Worm (Caenorhabditis elegans) whole organism, L2 larva: ENCODE data around the gene nhr-94.
"Not testable (repeated sequence)": the region's sequence is repeated elsewhere in the genome, so short reads cannot be mapped to it uniquely, and the experiment has no call there.

Source experiments
- C34F6.9 ChIP-seq: fragments of 150-350 bp; optimal IDR thresholded peaks from 2 replicates; lab custom pipeline; 2014; ENCODE audit warnings: missing biosample characterization, missing genetic modification characterization
- R02D3.7 ChIP-seq: fragments of 150-350 bp; optimal IDR thresholded peaks from 2 replicates; lab custom pipeline; 2014; ENCODE audit warnings: missing biosample characterization, missing genetic modification characterization
- Y55F3AM.14 ChIP-seq: fragments of 200-800 bp; sonication (Bioruptor generic); optimal IDR thresholded peaks from 2 replicates; lab custom pipeline; 2018; ENCODE audit warnings: mild to moderate bottlenecking, missing genetic modification characterization, missing compliant biosample characterization
- ZK546.5 ChIP-seq: sonication (generic microtip); optimal IDR thresholded peaks from 2 replicates; lab custom pipeline; 2017; ENCODE audit warnings: missing biosample characterization, missing genetic modification characterization
- alr-1 ChIP-seq: fragments of 150-350 bp; optimal IDR thresholded peaks from 2 replicates; lab custom pipeline; 2014; ENCODE audit warnings: missing biosample characterization, missing genetic modification characterization
- aly-2 ChIP-seq: fragments of 150-350 bp; optimal IDR thresholded peaks from 2 replicates; lab custom pipeline; 2014; ENCODE audit warnings: missing biosample characterization, missing genetic modification characterization
- ama-1 ChIP-seq: fragments of 150-350 bp; optimal IDR thresholded peaks from 2 replicates; lab custom pipeline; 2018; ENCODE audit warnings: inconsistent platforms
- ceh-82 ChIP-seq: fragments of 150-350 bp; optimal IDR thresholded peaks from 2 replicates; lab custom pipeline; 2014; ENCODE audit warnings: missing biosample characterization, missing genetic modification characterization
- dmd-4 ChIP-seq: sonication (generic microtip); optimal IDR thresholded peaks from 2 replicates; lab custom pipeline; 2017; ENCODE audit warnings: missing biosample characterization, missing genetic modification characterization
- egl-27 ChIP-seq: sonication (generic microtip); optimal IDR thresholded peaks from 3 replicates; lab custom pipeline; 2017; ENCODE audit warnings: missing biosample characterization, missing genetic modification reagents, missing genetic modification characterization
- elt-1 ChIP-seq: fragments of 150-350 bp; optimal IDR thresholded peaks from 2 replicates; lab custom pipeline; 2014; ENCODE audit warnings: missing biosample characterization, missing genetic modification characterization
- elt-3 ChIP-seq: sonication (generic microtip); optimal IDR thresholded peaks from 2 replicates; lab custom pipeline; 2017; ENCODE audit warnings: missing biosample characterization, missing genetic modification characterization
- fos-1 ChIP-seq: fragments of 150-350 bp; optimal IDR thresholded peaks from 2 replicates; lab custom pipeline; 2014; ENCODE audit warnings: missing biosample characterization, missing genetic modification characterization
- gmeb-1 ChIP-seq: fragments of 150-350 bp; optimal IDR thresholded peaks from 2 replicates; lab custom pipeline; 2014; ENCODE audit warnings: missing biosample characterization, missing genetic modification characterization
- lin-11 ChIP-seq: fragments of 150-350 bp; sonication (generic microtip); optimal IDR thresholded peaks from 2 replicates; lab custom pipeline; 2014; ENCODE audit warnings: missing biosample characterization, missing genetic modification characterization, inconsistent platforms, mixed read lengths
- lin-13 ChIP-seq: fragments of 150-350 bp; optimal IDR thresholded peaks from 2 replicates; lab custom pipeline; 2014; ENCODE audit warnings: missing biosample characterization, missing genetic modification reagents, missing genetic modification characterization
- lin-39 ChIP-seq: fragments of 150-350 bp; optimal IDR thresholded peaks from 2 replicates; lab custom pipeline; 2014; ENCODE audit warnings: missing biosample characterization, missing genetic modification reagents, missing genetic modification characterization
- mab-5 ChIP-seq: fragments of 150-350 bp; optimal IDR thresholded peaks from 2 replicates; lab custom pipeline; 2014; ENCODE audit warnings: missing biosample characterization, missing genetic modification characterization
- mbf-1 ChIP-seq: sonication (generic microtip); optimal IDR thresholded peaks from 2 replicates; lab custom pipeline; 2017; ENCODE audit warnings: missing biosample characterization, missing genetic modification characterization
- nhr-10 ChIP-seq: sonication (generic microtip); optimal IDR thresholded peaks from 2 replicates; lab custom pipeline; 2017; ENCODE audit warnings: missing biosample characterization, missing genetic modification characterization
- nhr-11 ChIP-seq: fragments of 150-350 bp; optimal IDR thresholded peaks from 2 replicates; lab custom pipeline; 2014; ENCODE audit warnings: missing biosample characterization, missing genetic modification characterization
- nhr-12 ChIP-seq: fragments of 150-350 bp; optimal IDR thresholded peaks from 2 replicates; lab custom pipeline; 2014; ENCODE audit warnings: missing biosample characterization, missing genetic modification characterization
- nhr-129 ChIP-seq: fragments of 150-350 bp; optimal IDR thresholded peaks from 2 replicates; lab custom pipeline; 2014; ENCODE audit warnings: missing biosample characterization, missing genetic modification characterization
- nhr-21 ChIP-seq: fragments of 150-350 bp; optimal IDR thresholded peaks from 2 replicates; lab custom pipeline; 2014; ENCODE audit warnings: missing biosample characterization, missing genetic modification characterization
- nhr-237 ChIP-seq: fragments of 150-350 bp; optimal IDR thresholded peaks from 2 replicates; lab custom pipeline; 2014; ENCODE audit warnings: missing biosample characterization, missing genetic modification characterization
- nhr-25 ChIP-seq: fragments of 150-350 bp; sonication (generic microtip); optimal IDR thresholded peaks from 3 replicates; lab custom pipeline; 2014; ENCODE audit warnings: missing biosample characterization, missing genetic modification characterization
- nhr-6 ChIP-seq: fragments of 150-350 bp; optimal IDR thresholded peaks from 2 replicates; lab custom pipeline; 2014; ENCODE audit warnings: missing biosample characterization, missing genetic modification characterization
- nhr-77 ChIP-seq: fragments of 150-350 bp; optimal IDR thresholded peaks from 2 replicates; lab custom pipeline; 2014; ENCODE audit warnings: missing biosample characterization, missing genetic modification characterization
- peb-1 ChIP-seq: fragments of 150-350 bp; optimal IDR thresholded peaks from 2 replicates; lab custom pipeline; 2014; ENCODE audit warnings: missing biosample characterization, missing genetic modification characterization
- sem-4 ChIP-seq: fragments of 150-350 bp; optimal IDR thresholded peaks from 2 replicates; lab custom pipeline; 2014; ENCODE audit warnings: missing biosample characterization, missing genetic modification reagents, missing genetic modification characterization
- skn-1 ChIP-seq: sonication (generic microtip); optimal IDR thresholded peaks from 2 replicates; lab custom pipeline; 2017; ENCODE audit warnings: missing biosample characterization, missing genetic modification characterization
- sma-3 ChIP-seq: sonication (generic microtip); optimal IDR thresholded peaks from 2 replicates; lab custom pipeline; 2016; ENCODE audit warnings: missing genetic modification reagents, missing genetic modification characterization, missing compliant biosample characterization
- snpc-4 ChIP-seq: fragments of 150-350 bp; optimal IDR thresholded peaks from 2 replicates; lab custom pipeline; 2014; ENCODE audit warnings: missing biosample characterization, missing genetic modification characterization
- unc-39 ChIP-seq: fragments of 150-350 bp; optimal IDR thresholded peaks from 2 replicates; lab custom pipeline; 2014; ENCODE audit warnings: missing biosample characterization, missing genetic modification characterization
- unc-62 ChIP-seq: fragments of 150-350 bp; optimal IDR thresholded peaks from 2 replicates; lab custom pipeline; 2014; ENCODE audit warnings: missing biosample characterization, missing genetic modification reagents, missing genetic modification characterization
- zag-1 ChIP-seq: fragments of 150-350 bp; optimal IDR thresholded peaks from 2 replicates; lab custom pipeline; 2014; ENCODE audit warnings: missing biosample characterization, missing genetic modification characterization
- ztf-1 ChIP-seq: fragments of 200-800 bp; sonication (Bioruptor generic); conservative IDR thresholded peaks from 2 replicates; pipeline ENCODE4 v1.3.6; 2022; ENCODE audit warnings: missing genetic modification characterization, missing compliant biosample characterization
- ztf-11 ChIP-seq: sonication (generic microtip); optimal IDR thresholded peaks from 2 replicates; lab custom pipeline; 2017; ENCODE audit warnings: missing biosample characterization, missing genetic modification characterization
- ztf-4 ChIP-seq: fragments of 150-350 bp; optimal IDR thresholded peaks from 2 replicates; lab custom pipeline; 2014; ENCODE audit warnings: missing biosample characterization, missing genetic modification characterization

nhr-94 gene

ce11 chrV:7713691-7714090, 27.6 kb upstream of the nhr-94 start, which contains the start of gene ZK105.1:
ZK105.1 (plus strand) TSS chrV:7713991.
- TF ChIP-seq gmeb-1 (tag; lab: Kevin White, UChicago) (no peak), sma-3 (GFP tag; lab: Kevin White, UChicago) (no peak), ceh-82 (tag; lab: Kevin White, UChicago) (no peak), ZK546.5 (tag; lab: Kevin White, UChicago) (no peak), lin-13 (GFP tag; lab: Kevin White, UChicago) (no peak), R02D3.7 (tag; lab: Kevin White, UChicago) (no peak), nhr-129 (tag; lab: Kevin White, UChicago) (no peak), Y55F3AM.14 (GFP tag; lab: Kevin White, UChicago) (no peak), nhr-6 (no peak), snpc-4 (tag; lab: Kevin White, UChicago) (no peak), skn-1 (tag; lab: Kevin White, UChicago) (no peak), dmd-4 (no peak), nhr-25 (no peak)

ce11 chrV:7713072-7713471, 26.9 kb upstream of the nhr-94 start, which contains the start of gene ZK105.13:
ZK105.13 (minus strand) TSS chrV:7713172.
- TF ChIP-seq nhr-21 = no peak
- TF ChIP-seq nhr-77 = no peak
- TF ChIP-seq nhr-6 = no peak
- no peak for TF ChIP-seq lin-39 (tag; lab: Kevin White, UChicago)
- no peak for TF ChIP-seq elt-1 (tag; lab: Kevin White, UChicago)
- TF ChIP-seq mab-5 (tag; lab: Kevin White, UChicago) = no peak
- TF ChIP-seq nhr-11 (tag; lab: Kevin White, UChicago) = no peak
- TF ChIP-seq elt-3 (tag; lab: Kevin White, UChicago) = no peak
- no peak for TF ChIP-seq unc-39
- TF ChIP-seq ztf-4 = no peak
- TF ChIP-seq ztf-1 (GFP tag; lab: Robert Waterston, UW) = no peak

- TF ChIP-seq nhr-129 (tag; lab: Kevin White, UChicago) (no peak), nhr-237 (tag; lab: Kevin White, UChicago) (no peak), mbf-1 (tag; lab: Kevin White, UChicago) (no peak), C34F6.9 (no peak), gmeb-1 (tag; lab: Kevin White, UChicago) (no peak)
- TF ChIP-seq, all 48 proteins: peak for 0
Measured at ce11 chrV:7708525-7708924, 22.4 kb upstream of the nhr-94 start, which contains the start of gene ZK105.11. ZK105.11 (minus strand) TSS chrV:7708625.

- TF ChIP-seq ama-1 (no peak), elt-1 (tag; lab: Kevin White, UChicago) (no peak), nhr-21 (no peak), alr-1 (tag; lab: Kevin White, UChicago) (no peak), C34F6.9 (no peak), nhr-11 (tag; lab: Kevin White, UChicago) (no peak), ztf-11 (tag; lab: Kevin White, UChicago) (no peak), zag-1 (no peak), lin-13 (GFP tag; lab: Kevin White, UChicago) (no peak), peb-1 (tag; lab: Kevin White, UChicago) (no peak), egl-27 (tag; lab: Kevin White, UChicago) (no peak), mab-5 (tag; lab: Kevin White, UChicago) (no peak)
- TF ChIP-seq, all 48 proteins: peak for 0
Measured at ce11 chrV:7705316-7705715, 19.2 kb upstream of the nhr-94 start, which contains the start of gene srw-3. srw-3 (plus strand) TSS chrV:7705616.

ce11 chrV:7703536-7703935, 17.4 kb upstream of the nhr-94 start, which contains the start of gene srsx-40:
srsx-40 (minus strand) TSS chrV:7703636.
- not testable (repeated sequence) for TF ChIP-seq ztf-11, R02D3.7, nhr-10 (tag; lab: Kevin White, UChicago)
- TF ChIP-seq, all 48 proteins: peak for 0; not testable (repeated sequence) for 48

- TF ChIP-seq ZK546.5 (tag; lab: Kevin White, UChicago) (no peak), elt-3 (tag; lab: Kevin White, UChicago) (no peak), sem-4 (no peak), fos-1 (tag; lab: Kevin White, UChicago) (no peak), lin-11 (tag; lab: Kevin White, UChicago) (no peak), aly-2 (tag; lab: Kevin White, UChicago) (no peak), nhr-10 (tag; lab: Kevin White, UChicago) (no peak), nhr-12 (no peak), gmeb-1 (tag; lab: Kevin White, UChicago) (no peak), nhr-25 (no peak), unc-62 (GFP tag; lab: Kevin White, UChicago) (no peak)
- TF ChIP-seq, all 48 proteins: peak for 0
Measured at ce11 chrV:7696842-7697241, 10.7 kb upstream of the nhr-94 start, which contains the start of gene ZK105.3. ZK105.3 (plus strand) TSS chrV:7697142.
